Fruit fly (Drosophila melanogaster) whole organism: ENCODE measurements around the gene Cyp28a5.

Experiments used
- CG8478 ChIP-seq: fragments of >200 bp; optimal IDR thresholded peaks from 2 replicates; lab custom pipeline; 2018; ENCODE audit warnings: inconsistent platforms
- Dll ChIP-seq: fragments of >200 bp; optimal IDR thresholded peaks from 2 replicates; lab custom pipeline; 2017
- EcR ChIP-seq, 2 experiments: fragments of >200 bp; optimal IDR thresholded peaks; 2 replicates each; lab custom pipeline; 2017; ENCODE audit warnings: missing biosample characterization in 2 of 2, missing genetic modification characterization in 2 of 2, missing genetic modification reagents in 2 of 2
- pan ChIP-seq: fragments of >200 bp; optimal IDR thresholded peaks from 2 replicates; lab custom pipeline; 2017
- psq ChIP-seq: fragments of >200 bp; optimal IDR thresholded peaks from 2 replicates; lab custom pipeline; 2017
- usp ChIP-seq: fragments of >200 bp; optimal IDR thresholded peaks from 2 replicates; lab custom pipeline; 2017; ENCODE audit warnings: missing biosample characterization, missing genetic modification characterization, mixed read lengths

Cyp28a5 gene

dm6 chr2L:13969876-13970275, 7.2 kb upstream of the Cyp28a5 start, which contains the start of the genes NimB4 and NimB5:
NimB4 (minus strand) TSS chr2L:13969976.
NimB5 (plus strand) TSS chr2L:13970177.
- TF ChIP-seq psq (lab: Kevin White, UChicago) (no peak), pan (lab: Kevin White, UChicago) (no peak), CG8478 (no peak), Dll (lab: Kevin White, UChicago) (no peak), usp (GFP tag; lab: Kevin White, UChicago) (no peak), EcR (GFP tag; optimal IDR thresholded peaks at IDR 0.05; lab: Kevin White, UChicago) (no peak)

dm6 chr2L:13972847-13973246, 4.3 kb upstream of the Cyp28a5 start, which contains the start of gene He:
He (minus strand) TSS chr2L:13972947.
- TF ChIP-seq EcR (GFP tag; optimal IDR thresholded peaks at IDR 0.05; lab: Kevin White, UChicago) (no peak), pan (lab: Kevin White, UChicago) (no peak), psq (lab: Kevin White, UChicago) (no peak), CG8478 (no peak), Dll (lab: Kevin White, UChicago) (no peak), usp (GFP tag; lab: Kevin White, UChicago) (no peak)

dm6 chr2L:13976669-13977068, 433 bp upstream of the Cyp28a5 start, which contains the start of gene NimC1:
NimC1 (minus strand) TSS chr2L:13976769.
- no peak for TF ChIP-seq Dll (lab: Kevin White, UChicago)
- no peak for TF ChIP-seq usp (GFP tag; lab: Kevin White, UChicago)
- no peak for TF ChIP-seq EcR (GFP tag; optimal IDR thresholded peaks at IDR 0.05; lab: Kevin White, UChicago)
- TF ChIP-seq psq (lab: Kevin White, UChicago), result no peak
- no peak for TF ChIP-seq pan (lab: Kevin White, UChicago)
- TF ChIP-seq CG8478, result no peak

dm6 chr2L:13979826-13980225, 2.7 kb downstream of the Cyp28a5 start, which contains the start of gene NimC2:
NimC2 (plus strand) TSS chr2L:13980126.
- TF ChIP-seq Dll (lab: Kevin White, UChicago) (no peak), EcR (GFP tag; optimal IDR thresholded peaks at IDR 0.05; lab: Kevin White, UChicago) (no peak), psq (lab: Kevin White, UChicago) (no peak), pan (lab: Kevin White, UChicago) (no peak), usp (GFP tag; lab: Kevin White, UChicago) (no peak), CG8478 (no peak)

DNA sequence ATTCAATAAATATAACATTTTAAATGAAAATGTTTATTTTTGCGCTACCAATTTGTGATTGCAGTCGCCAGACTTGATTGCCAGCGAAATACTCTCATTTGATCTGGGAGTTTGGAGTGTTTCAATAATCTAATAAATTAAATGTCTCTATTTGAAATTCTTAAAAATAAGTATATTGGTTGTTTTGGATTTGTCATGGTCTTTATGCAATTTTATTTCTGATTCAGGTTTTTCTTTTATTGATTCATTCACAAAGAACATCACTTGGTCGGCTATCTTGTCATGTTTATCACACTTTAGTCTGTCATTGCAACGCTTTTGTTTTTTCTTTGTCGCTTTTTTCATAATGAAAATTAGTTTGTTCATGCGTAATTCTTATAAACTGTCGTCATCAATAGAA, 21.9 kb downstream of the Cyp28a5 start:
- TF ChIP-seq CG8478 (no peak), psq (lab: Kevin White, UChicago) (no peak), Dll (lab: Kevin White, UChicago) (no peak), pan (lab: Kevin White, UChicago) (no peak), usp (GFP tag; lab: Kevin White, UChicago) (no peak), EcR (GFP tag; optimal IDR thresholded peaks at IDR 0.05; lab: Kevin White, UChicago) (no peak)

dm6 chr2L:14001078-14001477, 24.0 kb downstream of the Cyp28a5 start, which contains the start of gene rk:
rk (minus strand) TSS chr2L:14001248.
- TF ChIP-seq usp (GFP tag; lab: Kevin White, UChicago), result no peak
- TF ChIP-seq Dll (lab: Kevin White, UChicago), result no peak
- TF ChIP-seq EcR (GFP tag; optimal IDR thresholded peaks at IDR 0.05; lab: Kevin White, UChicago), result no peak
- no peak for TF ChIP-seq psq (lab: Kevin White, UChicago)
- no peak for TF ChIP-seq pan (lab: Kevin White, UChicago)
- no peak for TF ChIP-seq CG8478

- TF ChIP-seq Dll (lab: Kevin White, UChicago) (no peak), psq (lab: Kevin White, UChicago) (no peak)
Observed at dm6 chr2L:14001887-14002286, 24.8 kb downstream of the Cyp28a5 start.

DNA sequence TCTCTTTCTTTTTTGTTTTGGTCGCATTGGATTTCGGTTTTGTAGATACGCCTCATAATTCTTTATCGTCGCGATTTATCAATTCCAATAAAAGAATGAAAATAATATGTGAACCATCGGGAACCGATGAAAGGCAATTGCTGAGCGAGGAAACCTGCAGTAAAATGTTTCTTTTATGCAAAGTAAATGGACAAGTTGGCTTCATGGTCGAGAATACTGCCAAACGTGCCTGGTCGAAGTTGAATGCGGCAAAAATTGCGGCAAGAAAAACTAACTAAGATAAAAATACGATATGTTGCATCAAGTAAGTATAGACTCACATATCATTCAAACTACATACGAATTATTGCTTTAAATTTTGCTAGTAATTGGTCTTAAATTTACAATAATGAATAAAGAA, 30.7 kb downstream of the Cyp28a5 start, which contains the start of gene CG42692:
CG42692 (plus strand) TSS at position 301 of the 400 bp plus-strand sequence.
- TF ChIP-seq usp (GFP tag; lab: Kevin White, UChicago) (no peak), EcR (GFP tag; optimal IDR thresholded peaks at IDR 0.05; lab: Kevin White, UChicago) (no peak), psq (lab: Kevin White, UChicago) (no peak), pan (lab: Kevin White, UChicago) (no peak), Dll (lab: Kevin White, UChicago) (no peak), CG8478 (no peak)

- no peak for TF ChIP-seq psq (lab: Kevin White, UChicago)
- no peak for TF ChIP-seq EcR (GFP tag; optimal IDR thresholded peaks at IDR 0.05; lab: Kevin White, UChicago)
- no peak for TF ChIP-seq Dll (lab: Kevin White, UChicago)
- no peak for TF ChIP-seq usp (GFP tag; lab: Kevin White, UChicago)
- no peak for TF ChIP-seq CG8478
- TF ChIP-seq pan (lab: Kevin White, UChicago), result no peak
Observed at dm6 chr2L:14010410-14010809, 33.3 kb downstream of the Cyp28a5 start.

dm6 chr2L:14011591-14012303, 34.6 kb downstream of the Cyp28a5 start:
- TF ChIP-seq CG8478 (no peak), pan (lab: Kevin White, UChicago) (no peak)

DNA sequence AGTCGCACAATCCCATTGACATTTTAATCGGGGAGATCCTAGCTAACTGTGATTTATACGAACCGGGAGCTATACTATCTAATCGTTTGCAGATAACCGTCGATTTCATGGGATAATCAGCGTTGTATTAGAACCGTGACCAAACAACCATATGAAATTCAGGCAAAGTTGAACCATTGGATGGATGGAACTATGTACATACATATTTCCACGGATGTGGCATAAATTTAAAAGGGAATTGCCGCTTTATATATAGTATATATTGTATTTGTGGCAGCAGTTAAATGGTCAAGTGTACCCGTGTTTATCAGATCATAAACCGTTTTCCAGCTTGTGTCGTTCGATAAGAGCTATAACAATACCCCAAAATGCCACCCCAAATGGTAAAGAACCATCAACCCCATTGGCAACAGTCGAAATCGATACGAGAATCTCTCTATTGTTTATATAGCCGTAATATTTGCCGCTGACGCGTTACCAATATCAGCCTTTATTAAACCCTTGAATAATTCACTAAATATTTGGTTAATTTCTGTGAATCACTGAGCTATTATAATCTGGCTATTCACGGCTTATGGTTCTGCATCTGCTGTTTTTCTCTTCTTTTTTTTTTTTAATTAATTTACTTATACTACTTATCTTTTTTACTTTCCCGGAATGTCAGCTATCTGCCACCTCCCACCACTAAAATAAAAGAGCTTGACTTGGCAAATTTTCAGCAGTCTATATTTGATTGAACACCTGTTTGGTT, 35.4 kb downstream of the Cyp28a5 start, which contains the start of gene bgm:
bgm (plus strand) TSS at position 701 of the 751 bp plus-strand sequence.
- no peak for TF ChIP-seq Dll (lab: Kevin White, UChicago)
- TF ChIP-seq CG8478, result no peak
- no peak for TF ChIP-seq psq (lab: Kevin White, UChicago)
- TF ChIP-seq usp (GFP tag; lab: Kevin White, UChicago), result no peak
- no peak for TF ChIP-seq EcR (GFP tag; optimal IDR thresholded peaks at IDR 0.05; lab: Kevin White, UChicago)
